Fruit fly (Drosophila melanogaster) Kc167 (cell line): ENCODE results near the gene CG5592.

Experiments used
- Myc ChIP-seq: fragments of >200 bp; optimal IDR thresholded peaks from 2 replicates; lab custom pipeline; 2017; ENCODE audit warnings: missing external identifiers
- Sin3A ChIP-seq: fragments of >200 bp; optimal IDR thresholded peaks from 2 replicates; lab custom pipeline; 2018; ENCODE audit warnings: missing external identifiers
- h ChIP-seq: fragments of >200 bp; optimal IDR thresholded peaks from 3 replicates; lab custom pipeline; 2018; ENCODE audit warnings: missing external identifiers
- insv ChIP-seq: fragments of >200 bp; optimal IDR thresholded peaks from 3 replicates; lab custom pipeline; 2018; ENCODE audit warnings: missing external identifiers
- psq ChIP-seq: fragments of >200 bp; optimal IDR thresholded peaks from 2 replicates; lab custom pipeline; 2017; ENCODE audit warnings: missing external identifiers
- ttk ChIP-seq: sonication (Bioruptor generic); optimal IDR thresholded peaks from 2 replicates; lab custom pipeline; 2017; ENCODE audit warnings: missing external identifiers

CG5592 gene

DNA sequence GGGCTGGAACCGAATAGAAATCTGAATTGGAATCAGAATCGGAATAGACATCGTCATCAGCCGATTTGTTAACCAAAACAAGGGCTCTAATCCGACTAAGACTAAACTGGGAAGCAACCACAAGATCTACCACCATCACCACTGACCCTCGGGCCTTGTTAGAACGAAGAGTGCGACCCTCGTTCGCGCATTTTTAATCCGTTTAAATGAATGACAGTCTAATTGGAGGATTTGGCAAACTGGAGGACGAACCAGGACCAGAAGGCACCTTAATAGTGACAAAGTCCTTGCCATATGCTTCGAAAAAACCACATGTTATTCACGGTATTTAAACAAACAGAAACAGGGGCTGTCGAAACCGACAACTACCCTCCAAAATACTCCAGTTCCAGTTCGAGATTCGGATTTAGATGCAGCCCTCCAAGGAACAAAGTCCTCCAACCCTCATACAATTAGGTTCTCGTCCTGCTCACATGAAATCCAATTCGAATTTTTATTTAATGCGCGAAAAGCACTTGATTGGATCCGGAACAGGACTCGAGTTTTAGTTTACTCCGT, 18.6 kb upstream of the CG5592 start:
- TF ChIP-seq ttk (lab: Kevin White, UChicago), result no peak
- no peak for TF ChIP-seq Myc (lab: Kevin White, UChicago)
- TF ChIP-seq insv (lab: Kevin White, UChicago), result no peak
- TF ChIP-seq Sin3A (lab: Kevin White, UChicago), result no peak
- no peak for TF ChIP-seq psq (lab: Kevin White, UChicago)
- no peak for TF ChIP-seq h (lab: Kevin White, UChicago)

- TF ChIP-seq h (lab: Kevin White, UChicago) (no peak), Sin3A (lab: Kevin White, UChicago) (no peak), psq (lab: Kevin White, UChicago) (no peak), ttk (lab: Kevin White, UChicago) (no peak), insv (lab: Kevin White, UChicago) (no peak), Myc (lab: Kevin White, UChicago) (no peak)
These were observed 15.9 kb upstream of the CG5592 start for dm6 chr3L:5881310-5882208.

dm6 chr3L:5882209-5882403, 15.3 kb upstream of the CG5592 start, which contains the start of gene CG13287:
TSS of gene CG13287 (plus strand) at chr3L:5882304.
- TF ChIP-seq h (lab: Kevin White, UChicago) (no peak), psq (lab: Kevin White, UChicago) (no peak), ttk (lab: Kevin White, UChicago) (no peak), insv (lab: Kevin White, UChicago) (no peak), Myc (lab: Kevin White, UChicago) (no peak), Sin3A (lab: Kevin White, UChicago) (no peak)

DNA sequence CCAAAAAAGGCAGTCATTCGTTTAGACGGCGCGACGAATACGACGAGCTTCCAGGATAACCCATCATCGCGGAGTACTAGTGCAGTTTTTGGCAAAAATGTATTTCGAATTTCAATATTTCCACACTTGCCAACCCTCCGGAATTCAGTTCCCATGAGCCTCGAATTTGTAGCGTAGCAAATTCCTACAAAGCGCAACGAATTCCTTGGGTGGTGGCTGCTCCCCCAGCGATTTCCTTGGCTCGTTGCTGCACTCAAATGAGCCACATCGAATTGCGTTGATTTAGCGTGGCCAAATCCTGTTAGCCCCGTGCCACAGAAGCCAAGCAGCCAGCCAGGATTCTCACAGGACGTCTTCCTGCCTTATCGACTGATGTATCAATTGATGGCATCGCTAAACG, 12.7 kb upstream of the CG5592 start:
- TF ChIP-seq Sin3A (lab: Kevin White, UChicago), result no peak
- TF ChIP-seq insv (lab: Kevin White, UChicago), result no peak
- no peak for TF ChIP-seq psq (lab: Kevin White, UChicago)
- TF ChIP-seq Myc (lab: Kevin White, UChicago), result no peak
- no peak for TF ChIP-seq ttk (lab: Kevin White, UChicago)
- no peak for TF ChIP-seq h (lab: Kevin White, UChicago)

DNA sequence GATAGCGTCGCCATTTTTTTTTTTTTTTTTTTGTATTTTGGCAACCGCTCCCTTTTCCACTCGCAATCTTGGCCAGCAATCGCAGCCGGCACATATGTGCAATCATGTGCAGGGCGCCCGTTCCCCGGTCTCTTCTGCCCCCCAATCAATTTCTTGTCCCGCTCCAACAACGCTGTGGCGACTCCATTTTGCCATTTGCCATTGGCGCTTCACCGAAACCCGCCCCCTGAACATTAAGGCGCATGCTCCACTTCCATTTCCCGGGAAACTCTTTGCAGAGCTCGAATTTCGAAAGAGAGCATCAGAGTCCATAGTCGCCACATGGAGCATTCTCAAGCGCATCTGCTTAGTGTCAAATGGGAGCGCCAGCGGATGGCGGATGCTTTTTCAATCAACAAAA, 6.3 kb upstream of the CG5592 start:
- TF ChIP-seq psq (lab: Kevin White, UChicago) (no peak), ttk (lab: Kevin White, UChicago) (no peak), insv (lab: Kevin White, UChicago) (no peak), Myc (lab: Kevin White, UChicago) (no peak), h (lab: Kevin White, UChicago) (no peak), Sin3A (lab: Kevin White, UChicago) (no peak)

dm6 chr3L:5891812-5892211, 5.6 kb upstream of the CG5592 start:
- TF ChIP-seq ttk (lab: Kevin White, UChicago) (no peak), Sin3A (lab: Kevin White, UChicago) (no peak), psq (lab: Kevin White, UChicago) (no peak), insv (lab: Kevin White, UChicago) (no peak), h (lab: Kevin White, UChicago) (no peak)

DNA sequence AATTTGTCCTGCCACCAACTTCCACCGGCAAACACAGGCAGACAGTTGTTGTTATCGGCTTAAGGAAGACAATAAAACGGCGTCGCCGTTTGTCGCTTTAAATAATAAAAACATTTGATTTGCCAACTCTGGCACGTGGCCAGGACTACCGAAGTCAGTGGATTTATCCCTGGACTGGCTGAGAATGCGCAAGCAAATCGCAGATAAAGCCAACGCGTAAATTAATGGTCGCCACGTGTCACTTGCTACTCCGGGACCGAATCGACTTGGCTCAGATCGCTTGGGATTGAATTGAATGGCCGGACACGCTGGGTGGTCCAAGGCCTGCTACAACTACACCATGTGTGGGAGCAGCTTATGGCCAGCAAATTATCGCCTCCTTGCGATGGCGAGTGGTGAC, 4.4 kb upstream of the CG5592 start:
- TF ChIP-seq Myc (lab: Kevin White, UChicago) (no peak), h (lab: Kevin White, UChicago) (no peak), Sin3A (lab: Kevin White, UChicago) (no peak), ttk (lab: Kevin White, UChicago) (no peak), insv (lab: Kevin White, UChicago) (no peak), psq (lab: Kevin White, UChicago) (no peak)

dm6 chr3L:5899305-5899704, 1.9 kb downstream of the CG5592 start, which contains the start of gene CG32409:
TSS of gene CG32409 (plus strand) at chr3L:5899528.
- no peak for TF ChIP-seq ttk (lab: Kevin White, UChicago)
- no peak for TF ChIP-seq psq (lab: Kevin White, UChicago)
- no peak for TF ChIP-seq Myc (lab: Kevin White, UChicago)
- TF ChIP-seq Sin3A (lab: Kevin White, UChicago), result no peak

- TF ChIP-seq Sin3A (lab: Kevin White, UChicago) (no peak), insv (lab: Kevin White, UChicago) (no peak)
These were observed 4.8 kb downstream of the CG5592 start, which contains the start of gene QC for dm6 chr3L:5902189-5902765. TSS of gene QC (minus strand) at chr3L:5902456.

DNA sequence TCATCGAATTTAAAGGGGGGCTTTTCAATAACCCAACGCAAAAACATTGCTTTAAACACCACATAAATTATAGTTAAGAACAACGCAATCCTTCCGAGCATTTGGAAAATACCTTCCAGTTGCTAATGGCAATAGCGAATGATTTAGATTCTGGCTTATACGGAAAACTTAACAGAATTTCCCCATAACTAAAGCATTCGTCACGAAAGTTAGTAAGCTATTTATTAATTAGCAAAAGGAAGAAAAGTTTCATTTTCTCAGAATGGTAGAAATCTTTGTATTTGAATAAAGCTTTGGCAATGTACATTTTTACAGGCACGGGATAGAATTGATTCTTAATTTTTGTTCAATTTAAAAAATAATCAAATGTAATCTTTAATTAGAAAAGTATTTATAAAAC, 6.5 kb downstream of the CG5592 start, which contains the start of gene CG32413:
CG32413 (minus strand) TSS at position 101 of the 400 bp plus-strand sequence.
- TF ChIP-seq psq (lab: Kevin White, UChicago), result no peak
- TF ChIP-seq insv (lab: Kevin White, UChicago), result no peak
- TF ChIP-seq Sin3A (lab: Kevin White, UChicago), result no peak

DNA sequence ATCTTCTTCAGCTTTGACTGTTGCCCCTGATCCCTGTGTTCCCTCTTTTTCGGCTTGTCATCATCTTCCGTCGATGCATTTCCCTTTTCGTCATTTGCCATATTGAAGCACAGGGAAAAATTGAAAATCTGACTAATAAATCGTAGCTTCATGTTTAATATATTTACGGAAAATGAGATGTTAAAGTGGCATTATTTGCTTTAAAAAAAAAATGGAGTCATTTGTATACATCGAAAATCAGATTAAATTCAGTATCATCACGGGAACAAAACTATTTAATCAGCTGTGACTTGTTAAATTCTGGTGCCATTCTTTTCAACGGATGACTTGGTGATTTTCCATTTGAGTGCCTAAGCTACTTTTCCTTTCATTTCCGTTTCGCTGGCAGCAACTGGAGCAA, 9.2 kb downstream of the CG5592 start, which contains the start of gene CG10486:
CG10486 (minus strand) TSS at position 101 of the 400 bp plus-strand sequence.
- TF ChIP-seq Sin3A (lab: Kevin White, UChicago) (no peak), psq (lab: Kevin White, UChicago) (no peak), Myc (lab: Kevin White, UChicago) (no peak), h (lab: Kevin White, UChicago) (no peak), insv (lab: Kevin White, UChicago) (no peak), ttk (lab: Kevin White, UChicago) (no peak)
